Fruit fly (Drosophila melanogaster) whole organism: ENCODE results near the gene CG34256.
A peak's percentile ranks its signal among the peaks of the same experiment; 100 is the strongest.

Source experiments
- CG8478 ChIP-seq: fragments of >200 bp; optimal IDR thresholded peaks from 2 replicates; lab custom pipeline; 2018; ENCODE audit warnings: inconsistent platforms
- Dll ChIP-seq: fragments of >200 bp; optimal IDR thresholded peaks from 2 replicates; lab custom pipeline; 2017
- EcR ChIP-seq, 2 experiments: fragments of >200 bp; optimal IDR thresholded peaks; 2 replicates each; lab custom pipeline; 2017; ENCODE audit warnings: missing biosample characterization in 2 of 2, missing genetic modification characterization in 2 of 2, missing genetic modification reagents in 2 of 2
- pan ChIP-seq: fragments of >200 bp; optimal IDR thresholded peaks from 2 replicates; lab custom pipeline; 2017
- psq ChIP-seq: fragments of >200 bp; optimal IDR thresholded peaks from 2 replicates; lab custom pipeline; 2017
- usp ChIP-seq: fragments of >200 bp; optimal IDR thresholded peaks from 2 replicates; lab custom pipeline; 2017; ENCODE audit warnings: missing biosample characterization, missing genetic modification characterization, mixed read lengths

The CG34256 gene

dm6 chr3L:18989611-18990010 lies at the start of gene CG34256:
Gene CG34256 (minus strand): TSS chr3L:18989815.
- TF ChIP-seq EcR (GFP tag; optimal IDR thresholded peaks at IDR 0.05; lab: Kevin White, UChicago): no peak
- no peak for TF ChIP-seq CG8478
- no peak for TF ChIP-seq usp
- no peak for TF ChIP-seq Dll (lab: Kevin White, UChicago)
- no peak for TF ChIP-seq psq
- no peak for TF ChIP-seq pan (lab: Kevin White, UChicago)

- TF ChIP-seq psq (no peak), CG8478 (no peak), usp (no peak), EcR (GFP tag; optimal IDR thresholded peaks at IDR 0.05; lab: Kevin White, UChicago) (no peak), pan (lab: Kevin White, UChicago) (no peak), Dll (lab: Kevin White, UChicago) (no peak)
These were observed 47.4 kb upstream of the CG34256 start for dm6 chr3L:19037051-19037450.

dm6 chr3L:19036119-19036518 lies 46.5 kb upstream of the CG34256 start:
- TF ChIP-seq EcR (GFP tag; optimal IDR thresholded peaks at IDR 0.05; lab: Kevin White, UChicago) (no peak), Dll (lab: Kevin White, UChicago) (no peak), pan (lab: Kevin White, UChicago) (no peak), usp (no peak), CG8478 (no peak), psq (no peak)

dm6 chr3L:19035163-19035900 lies 45.7 kb upstream of the CG34256 start:
- TF ChIP-seq Dll (lab: Kevin White, UChicago): peak; percentile 43
- TF ChIP-seq EcR (GFP tag; optimal IDR thresholded peaks at IDR 0.05; lab: Kevin White, UChicago): no peak

dm6 chr3L:19033154-19033811 lies 43.7 kb upstream of the CG34256 start:
- no peak for TF ChIP-seq pan (lab: Kevin White, UChicago)
- no peak for TF ChIP-seq Dll (lab: Kevin White, UChicago)
- no peak for TF ChIP-seq usp
- TF ChIP-seq psq: no peak
- no peak for TF ChIP-seq CG8478
- no peak for TF ChIP-seq EcR (GFP tag; optimal IDR thresholded peaks at IDR 0.05; lab: Kevin White, UChicago)

dm6 chr3L:19032676-19033075 lies 43.1 kb upstream of the CG34256 start:
- TF ChIP-seq usp (no peak), CG8478 (no peak), Dll (lab: Kevin White, UChicago) (no peak), EcR (GFP tag; optimal IDR thresholded peaks at IDR 0.05; lab: Kevin White, UChicago) (no peak), pan (lab: Kevin White, UChicago) (no peak), psq (no peak)

dm6 chr3L:19031858-19032257 lies 42.2 kb upstream of the CG34256 start:
- TF ChIP-seq pan (lab: Kevin White, UChicago): no peak
- TF ChIP-seq Dll (lab: Kevin White, UChicago): no peak
- TF ChIP-seq psq: no peak
- no peak for TF ChIP-seq usp

- no peak for TF ChIP-seq CG8478
- TF ChIP-seq pan (lab: Kevin White, UChicago): no peak
- TF ChIP-seq EcR (GFP tag; optimal IDR thresholded peaks at IDR 0.05; lab: Kevin White, UChicago): no peak
- TF ChIP-seq psq: no peak
- no peak for TF ChIP-seq usp
- TF ChIP-seq Dll (lab: Kevin White, UChicago): no peak
These were observed 37.6 kb upstream of the CG34256 start for dm6 chr3L:19027172-19027571.

- TF ChIP-seq Dll (lab: Kevin White, UChicago) (no peak), CG8478 (no peak), pan (lab: Kevin White, UChicago) (no peak), psq (no peak), usp (no peak)
These were observed 35.2 kb upstream of the CG34256 start for dm6 chr3L:19024800-19025199.

- TF ChIP-seq usp: no peak
- TF ChIP-seq psq: no peak
- no peak for TF ChIP-seq Dll (lab: Kevin White, UChicago)
- TF ChIP-seq EcR (GFP tag; optimal IDR thresholded peaks at IDR 0.05; lab: Kevin White, UChicago): no peak
- no peak for TF ChIP-seq pan (lab: Kevin White, UChicago)
- no peak for TF ChIP-seq CG8478
These were observed 32.1 kb upstream of the CG34256 start for dm6 chr3L:19021701-19022100.

dm6 chr3L:19020467-19020866 lies 30.9 kb upstream of the CG34256 start:
- TF ChIP-seq CG8478: no peak
- TF ChIP-seq psq: no peak
- TF ChIP-seq Dll (lab: Kevin White, UChicago): no peak
- TF ChIP-seq usp: no peak
- TF ChIP-seq pan (lab: Kevin White, UChicago): no peak
- TF ChIP-seq EcR (GFP tag; optimal IDR thresholded peaks at IDR 0.05; lab: Kevin White, UChicago): no peak

- TF ChIP-seq psq (no peak), EcR (GFP tag; optimal IDR thresholded peaks at IDR 0.05; lab: Kevin White, UChicago) (no peak), usp (no peak)
These were observed 29.7 kb upstream of the CG34256 start for dm6 chr3L:19019308-19019749.

- TF ChIP-seq Dll (lab: Kevin White, UChicago) (no peak), CG8478 (no peak), usp (no peak), EcR (GFP tag; optimal IDR thresholded peaks at IDR 0.05; lab: Kevin White, UChicago) (no peak), pan (lab: Kevin White, UChicago) (no peak), psq (no peak)
These were observed 28.8 kb upstream of the CG34256 start for dm6 chr3L:19018440-19018839.
